Fruit fly (Drosophila melanogaster) whole organism, embryonic: ENCODE results near the gene CG6654.

Experiments used
- Antp ChIP-seq: fragments of 200-800 bp; sonication (Bioruptor generic); optimal IDR thresholded peaks from 3 replicates; lab custom pipeline; 2016; ENCODE audit warnings: missing biosample characterization, missing genetic modification characterization
- Atf6 ChIP-seq: fragments of 200-800 bp; sonication (Bioruptor generic); IDR thresholded peaks from 2 replicates; pipeline ENCODE4 v1.3.6; 2022; ENCODE audit warnings: missing biosample characterization, missing genetic modification characterization
- CG10209 ChIP-seq: fragments of 200-800 bp; sonication (Bioruptor generic); optimal IDR thresholded peaks from 3 replicates; lab custom pipeline; 2017; ENCODE audit warnings: missing biosample characterization, mild to moderate bottlenecking, missing genetic modification characterization, missing genetic modification reagents
- CG10543 ChIP-seq: fragments of 200-800 bp; sonication (Bioruptor generic); optimal IDR thresholded peaks from 3 replicates; lab custom pipeline; 2017; ENCODE audit warnings: missing biosample characterization, mild to moderate bottlenecking, missing genetic modification characterization, moderate library complexity
- CG10959 ChIP-seq: fragments of 200-800 bp; sonication (Bioruptor generic); IDR thresholded peaks from 2 replicates; pipeline ENCODE4 v1.3.6; 2022; ENCODE audit warnings: missing biosample characterization, missing genetic modification characterization
- CG11695 ChIP-seq: fragments of 200-800 bp; sonication (Bioruptor generic); IDR thresholded peaks from 3 replicates; pipeline ENCODE4 v1.3.6; 2022; ENCODE audit warnings: missing biosample characterization, missing genetic modification characterization
- CG12299 ChIP-seq: fragments of 200-800 bp; sonication (Bioruptor generic); optimal IDR thresholded peaks from 2 replicates; lab custom pipeline; 2018; ENCODE audit warnings: missing biosample characterization, mild to moderate bottlenecking, missing genetic modification characterization
- CG1233 ChIP-seq: fragments of 200-800 bp; sonication (Bioruptor generic); optimal IDR thresholded peaks from 4 replicates; lab custom pipeline; 2018; ENCODE audit warnings: missing biosample characterization, mild to moderate bottlenecking, missing genetic modification characterization
- CG12744 ChIP-seq: fragments of 200-800 bp; sonication (Bioruptor generic); optimal IDR thresholded peaks from 2 replicates; lab custom pipeline; 2016; ENCODE audit warnings: missing biosample characterization, missing genetic modification characterization
- CG13123 ChIP-seq: fragments of 200-800 bp; sonication (Bioruptor generic); optimal IDR thresholded peaks from 2 replicates; lab custom pipeline; 2016; ENCODE audit warnings: missing biosample characterization, missing genetic modification characterization
- CG1529 ChIP-seq: fragments of 200-800 bp; sonication (Bioruptor generic); optimal IDR thresholded peaks from 3 replicates; lab custom pipeline; 2018; ENCODE audit warnings: missing biosample characterization, missing genetic modification characterization
- CG1792 ChIP-seq: fragments of 200-800 bp; sonication (Bioruptor generic); optimal IDR thresholded peaks from 2 replicates; lab custom pipeline; 2016; ENCODE audit warnings: missing biosample characterization, missing genetic modification characterization
- CG2202 ChIP-seq: fragments of 200-800 bp; sonication (Bioruptor generic); optimal IDR thresholded peaks from 2 replicates; lab custom pipeline; 2018; ENCODE audit warnings: missing biosample characterization, mild to moderate bottlenecking, missing genetic modification characterization
- CG32767 ChIP-seq: fragments of 200-800 bp; sonication (Bioruptor generic); IDR thresholded peaks from 2 replicates; pipeline ENCODE4 v1.3.6; 2022; ENCODE audit warnings: missing biosample characterization, missing genetic modification characterization
- CG34376 ChIP-seq: fragments of 200-800 bp; sonication (Bioruptor generic); optimal IDR thresholded peaks from 2 replicates; lab custom pipeline; 2018; ENCODE audit warnings: missing biosample characterization, mild to moderate bottlenecking, missing genetic modification characterization
- CG3726 ChIP-seq: fragments of 200-800 bp; sonication (Bioruptor generic); IDR thresholded peaks from 3 replicates; pipeline ENCODE4, ENCODE4 v1.3.6; 2022; ENCODE audit warnings: missing biosample characterization, missing genetic modification characterization
- CG4282 ChIP-seq: fragments of 200-800 bp; sonication (Bioruptor generic); optimal IDR thresholded peaks from 2 replicates; lab custom pipeline; 2016; ENCODE audit warnings: missing biosample characterization, missing genetic modification characterization
- CG5180 ChIP-seq: fragments of 200-800 bp; sonication (Bioruptor generic); optimal IDR thresholded peaks from 3 replicates; lab custom pipeline; 2017; ENCODE audit warnings: missing biosample characterization, missing genetic modification characterization, mild to moderate bottlenecking, moderate library complexity, missing genetic modification reagents
- CG6272 ChIP-seq: fragments of 200-800 bp; sonication (Bioruptor generic); IDR thresholded peaks from 2 replicates; pipeline ENCODE4 v1.3.6; 2022; ENCODE audit warnings: missing biosample characterization, missing genetic modification characterization
- CG6791 ChIP-seq: fragments of 200-800 bp; sonication (Bioruptor generic); IDR thresholded peaks from 3 replicates; pipeline ENCODE4 v1.3.6; 2022; ENCODE audit warnings: missing biosample characterization, missing genetic modification characterization; ENCODE audit not compliant: partially characterized antibody
- CTCF ChIP-seq: fragments of 200-800 bp; sonication (Bioruptor generic); optimal IDR thresholded peaks from 2 replicates; lab custom pipeline; 2017; ENCODE audit warnings: missing biosample characterization, mild to moderate bottlenecking, missing genetic modification characterization, moderate library complexity
- Dad ChIP-seq: fragments of 200-800 bp; sonication (Bioruptor generic); optimal IDR thresholded peaks from 3 replicates; lab custom pipeline; 2016; ENCODE audit warnings: missing biosample characterization, missing genetic modification characterization
- Dfd ChIP-seq, 2 experiments: fragments of >200 bp; optimal IDR thresholded peaks; 2 replicates each; lab custom pipeline; 2017; ENCODE audit warnings: missing biosample characterization in 2 of 2, missing genetic modification characterization in 2 of 2
- Ets97D ChIP-seq: fragments of 200-800 bp; sonication (Bioruptor generic); optimal IDR thresholded peaks from 3 replicates; lab custom pipeline; 2016; ENCODE audit warnings: missing biosample characterization, missing genetic modification characterization
- HmgD ChIP-seq: fragments of 200-800 bp; sonication (Bioruptor generic); optimal IDR thresholded peaks from 3 replicates; lab custom pipeline; 2016; ENCODE audit warnings: missing biosample characterization, missing genetic modification characterization
- HmgZ ChIP-seq: fragments of 200-800 bp; sonication (Bioruptor generic); optimal IDR thresholded peaks from 2 replicates; lab custom pipeline; 2018; ENCODE audit warnings: missing biosample characterization, mild to moderate bottlenecking, missing genetic modification characterization
- Hmr ChIP-seq: fragments of 200-800 bp; sonication (Bioruptor generic); optimal IDR thresholded peaks from 3 replicates; lab custom pipeline; 2017; ENCODE audit warnings: mild to moderate bottlenecking, missing biosample characterization, missing genetic modification reagents, missing genetic modification characterization
- Lhr ChIP-seq: fragments of 200-800 bp; sonication (Bioruptor generic); optimal IDR thresholded peaks from 3 replicates; lab custom pipeline; 2017; ENCODE audit warnings: mild to moderate bottlenecking, missing biosample characterization, missing genetic modification reagents, missing genetic modification characterization
- Meics ChIP-seq: fragments of 200-800 bp; sonication (Bioruptor generic); optimal IDR thresholded peaks from 2 replicates; lab custom pipeline; 2017; ENCODE audit warnings: missing biosample characterization, mild to moderate bottlenecking, missing genetic modification characterization
- NC2α ChIP-seq: fragments of 200-800 bp; sonication (Bioruptor generic); optimal IDR thresholded peaks from 2 replicates; lab custom pipeline; 2016; ENCODE audit warnings: missing biosample characterization, missing genetic modification characterization
- Nf-YA ChIP-seq: fragments of 200-800 bp; sonication (Bioruptor generic); IDR thresholded peaks from 2 replicates; pipeline ENCODE4 v1.3.6; 2022; ENCODE audit warnings: missing biosample characterization, missing genetic modification characterization
- Ravus ChIP-seq: fragments of 200-800 bp; sonication (Bioruptor generic); IDR thresholded peaks from 2 replicates; pipeline ENCODE4 v1.3.6; 2022; ENCODE audit warnings: missing biosample characterization, missing genetic modification characterization
- Trl ChIP-seq, 3 experiments: fragments of >200 bp in 2 of 3; fragments of 200-800 bp in 1 of 3; sonication (Bioruptor generic) in 1 of 3; optimal IDR thresholded peaks; 2 replicates in 1 of 3; 3 replicates in 2 of 3; lab custom pipeline; 2016 to 2017; ENCODE audit warnings: missing biosample characterization in 1 of 3, missing genetic modification characterization in 1 of 3
- cas ChIP-seq: fragments of 200-800 bp; sonication (Bioruptor generic); IDR thresholded peaks from 2 replicates; pipeline ENCODE4 v1.3.6; 2022; ENCODE audit warnings: missing biosample characterization, missing genetic modification characterization
- ems ChIP-seq: fragments of 200-800 bp; sonication (Bioruptor generic); optimal IDR thresholded peaks from 3 replicates; lab custom pipeline; 2016; ENCODE audit warnings: missing biosample characterization, missing genetic modification characterization
- ewg ChIP-seq: fragments of 200-800 bp; sonication (Bioruptor generic); optimal IDR thresholded peaks from 3 replicates; lab custom pipeline; 2017; ENCODE audit warnings: mild to moderate bottlenecking, missing biosample characterization, missing genetic modification reagents, missing genetic modification characterization
- gem ChIP-seq: fragments of 200-800 bp; sonication (Bioruptor generic); optimal IDR thresholded peaks from 2 replicates; lab custom pipeline; 2019; ENCODE audit warnings: missing biosample characterization, mild to moderate bottlenecking, missing genetic modification characterization, moderate library complexity
- grn ChIP-seq: fragments of 200-800 bp; sonication (Bioruptor generic); optimal IDR thresholded peaks from 3 replicates; lab custom pipeline; 2017; ENCODE audit warnings: missing biosample characterization, missing genetic modification characterization
- lilli ChIP-seq: fragments of 200-800 bp; sonication (Bioruptor generic); optimal IDR thresholded peaks from 3 replicates; lab custom pipeline; 2016; ENCODE audit warnings: missing biosample characterization, missing genetic modification characterization
- lmd ChIP-seq: fragments of 200-800 bp; sonication (Bioruptor generic); IDR thresholded peaks from 2 replicates; pipeline ENCODE4 v1.3.6; 2022; ENCODE audit warnings: missing biosample characterization, missing genetic modification characterization
- nerfin-2 ChIP-seq: fragments of 200-800 bp; sonication (Bioruptor generic); IDR thresholded peaks from 2 replicates; pipeline ENCODE4 v1.3.6; 2022; ENCODE audit warnings: missing biosample characterization, missing genetic modification characterization; ENCODE audit not compliant: partially characterized antibody
- p53 ChIP-seq: fragments of 200-800 bp; sonication (Bioruptor generic); optimal IDR thresholded peaks from 2 replicates; lab custom pipeline; 2016; ENCODE audit warnings: missing biosample characterization, missing genetic modification characterization
- pan ChIP-seq, 4 experiments: fragments of >200 bp in 3 of 4; fragments of 200-800 bp in 1 of 4; sonication (Bioruptor generic) in 1 of 4; optimal IDR thresholded peaks in 3 of 4; IDR thresholded peaks in 1 of 4; 2 replicates each; pipeline versions ENCODE4 v1.3.6 to Lab custom; 2017 to 2022; ENCODE audit warnings: missing biosample characterization in 2 of 4, missing genetic modification characterization in 2 of 4, mixed read lengths in 1 of 4
- pzg ChIP-seq: fragments of 200-800 bp; sonication (Bioruptor generic); optimal IDR thresholded peaks from 3 replicates; lab custom pipeline; 2018; ENCODE audit warnings: missing biosample characterization, mild to moderate bottlenecking, missing genetic modification characterization, moderate library complexity
- ssp ChIP-seq: fragments of 200-800 bp; sonication (Bioruptor generic); IDR thresholded peaks from 2 replicates; pipeline ENCODE4 v1.3.6; 2022; ENCODE audit warnings: missing biosample characterization, missing genetic modification characterization
- stc ChIP-seq: fragments of 200-800 bp; sonication (Bioruptor generic); IDR thresholded peaks from 2 replicates; pipeline ENCODE4 v1.3.6; 2022; ENCODE audit warnings: missing biosample characterization, missing genetic modification characterization
- vfl ChIP-seq: fragments of 200-800 bp; sonication (Bioruptor generic); optimal IDR thresholded peaks from 2 replicates; lab custom pipeline; 2016; ENCODE audit warnings: missing biosample characterization, missing genetic modification characterization
- zfh1 ChIP-seq: fragments of 200-800 bp; sonication (Bioruptor generic); IDR thresholded peaks from 3 replicates; pipeline ENCODE4 v1.3.6; 2022; ENCODE audit warnings: missing biosample characterization, missing genetic modification characterization

The CG6654 gene

DNA sequence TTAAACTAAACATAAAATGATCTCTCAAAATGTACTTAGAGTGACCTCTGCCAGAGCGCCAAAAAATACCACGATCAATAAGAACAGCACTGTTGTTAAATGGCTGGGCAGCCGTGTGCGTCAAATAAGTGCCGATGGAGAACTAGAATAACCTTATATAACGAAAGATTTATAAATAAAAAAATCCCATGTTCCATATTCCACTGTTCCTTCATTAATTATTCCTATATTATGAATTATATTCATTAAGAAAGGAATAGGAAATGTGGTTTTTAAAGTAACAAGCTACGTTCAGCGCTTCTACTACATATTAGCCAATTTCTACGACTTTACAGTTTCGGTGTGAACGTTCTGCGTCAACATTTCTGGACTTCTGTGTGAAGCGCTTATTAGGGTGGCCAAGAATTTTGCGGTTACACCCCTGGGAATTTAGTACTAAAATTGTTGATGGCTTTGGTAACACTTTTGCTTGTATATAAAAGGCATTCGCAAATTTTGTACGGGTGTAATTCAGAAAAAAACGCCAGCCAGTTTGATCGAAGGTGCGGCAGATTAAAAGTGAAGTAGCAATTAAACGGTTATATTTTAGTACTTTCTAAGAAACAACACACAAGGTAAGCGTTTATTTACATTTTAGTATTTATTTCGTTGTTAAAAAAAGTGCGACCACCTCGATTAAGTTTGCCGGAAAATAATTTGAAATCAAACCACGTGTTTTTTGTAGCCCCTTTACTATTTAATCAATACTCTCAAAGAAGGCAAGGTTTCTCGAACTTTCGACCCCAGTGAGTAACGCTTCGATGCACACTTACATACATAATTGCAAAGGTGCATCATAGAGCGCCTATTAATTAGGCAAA, 29.0 kb upstream of the CG6654 start, which contains the start of the genes tefu and Hsc70-4 (continued):
- peak; percentile 69 for TF ChIP-seq lilli
- TF ChIP-seq CG4282 (GFP tag; lab: Kevin White, UChicago), result no peak
- peak; percentile 75; the same call in 2 of the 3 replicates for TF ChIP-seq CG3726
- TF ChIP-seq Dfd (GFP tag; optimal IDR thresholded peaks at IDR 0.05; lab: Kevin White, UChicago), result peak in 1 of 2 experiments; percentile 79
- no peak for TF ChIP-seq nerfin-2 (GFP tag; lab: Robert Waterston, UW)
- TF ChIP-seq cas (GFP tag; lab: Robert Waterston, UW), result no peak; the same call in 1 of the 2 replicates
- TF ChIP-seq pzg (GFP tag; lab: Kevin White, UChicago), result peak; percentile 91
- TF ChIP-seq Trl (optimal IDR thresholded peaks at IDR 0.05; lab: Kevin White, UChicago), result no peak
- peak; percentile 47 for TF ChIP-seq Trl (GFP tag; optimal IDR thresholded peaks at IDR 0.05; lab: Kevin White, UChicago)
- TF ChIP-seq CG13123 (GFP tag; lab: Kevin White, UChicago), result peak; percentile 63
- TF ChIP-seq CG1792 (GFP tag; lab: Kevin White, UChicago), result peak; percentile 55
- peak; percentile 69 for TF ChIP-seq Antp (GFP tag; lab: Kevin White, UChicago)
- TF ChIP-seq lmd, result peak; percentile 86
- no peak for TF ChIP-seq CTCF (GFP tag; lab: Kevin White, UChicago)
- peak; percentile 86 for TF ChIP-seq gem (tag; lab: Kevin White, UChicago)
- TF ChIP-seq Meics (GFP tag; lab: Kevin White, UChicago), result peak; percentile 80
- peak; percentile 72; the same call in 1 of the 2 replicates for TF ChIP-seq CG6272
- peak; percentile 64 for TF ChIP-seq HmgZ (tag; lab: Kevin White, UChicago)
- TF ChIP-seq Dad (GFP tag; lab: Kevin White, UChicago), result peak; percentile 68
- peak; percentile 14 for TF ChIP-seq Hmr (GFP tag; lab: Kevin White, UChicago)
- TF ChIP-seq CG6791 (GFP tag; lab: Robert Waterston, UW), result peak; percentile 38; the same call in 1 of the 3 replicates
- peak; percentile 43 for TF ChIP-seq Ravus (GFP tag; lab: Robert Waterston, UW)
- peak; percentile 72 for TF ChIP-seq Ets97D
- TF ChIP-seq CG10959 (GFP tag; lab: Robert Waterston, UW), result peak; percentile 30; the same call in 1 of the 2 replicates
- TF ChIP-seq p53 (GFP tag; lab: Kevin White, UChicago), result peak; percentile 1
- peak; percentile 69 for TF ChIP-seq CG10209 (GFP tag; lab: Kevin White, UChicago)
- TF ChIP-seq HmgD (GFP tag; lab: Kevin White, UChicago), result peak; percentile 34
- peak; percentile 60; the same call in 1 of the 2 replicates for TF ChIP-seq CG32767 (GFP tag; lab: Robert Waterston, UW)
- peak; percentile 52; the same call in 1 of the 2 replicates for TF ChIP-seq Nf-YA (GFP tag; lab: Robert Waterston, UW)
- peak; percentile 79 for TF ChIP-seq ems (GFP tag; lab: Kevin White, UChicago)
- TF ChIP-seq CG1529 (GFP tag; lab: Kevin White, UChicago), result no peak
- 0 out of 2 replicates have a peak, but pooled peaks have one; percentile 29 for TF ChIP-seq stc
- TF ChIP-seq Atf6 (GFP tag; lab: Robert Waterston, UW), result peak; percentile 73
- TF ChIP-seq CG5180 (GFP tag; lab: Kevin White, UChicago), result no peak
- peak; percentile 40 for TF ChIP-seq CG2202
- peak; percentile 99 for TF ChIP-seq ssp
- peak; percentile 13 for TF ChIP-seq CG12744 (GFP tag; lab: Kevin White, UChicago)
- no peak for TF ChIP-seq CG11695
- TF ChIP-seq CG34376 (GFP tag; lab: Kevin White, UChicago), result peak; percentile 5
- peak; percentile 60 for TF ChIP-seq ewg (GFP tag; lab: Kevin White, UChicago)
- TF ChIP-seq CG10543, result peak; percentile 81
- peak; percentile 63; the same call in 1 of the 3 replicates for TF ChIP-seq zfh1
- no peak for TF ChIP-seq pan (optimal IDR thresholded peaks at IDR 0.05; lab: Kevin White, UChicago)
- TF ChIP-seq pan (GFP tag; optimal IDR thresholded peaks at IDR 0.05 in 1 of 2, IDR thresholded peaks at IDR 0.05 in 1 of 2), result peak in 1 of 2 experiments; percentile 76
- TF ChIP-seq Lhr, result peak; percentile 95
- peak; percentile 71 for TF ChIP-seq vfl (GFP tag; lab: Kevin White, UChicago)
- TF ChIP-seq grn (GFP tag; lab: Kevin White, UChicago), result no peak
- peak; percentile 27 for TF ChIP-seq CG12299 (tag; lab: Kevin White, UChicago)
- peak; percentile 61 for TF ChIP-seq CG1233 (GFP tag; lab: Kevin White, UChicago)
- TF ChIP-seq NC2α (GFP tag; lab: Kevin White, UChicago), result peak; percentile 76
